Worm (Caenorhabditis elegans): Measurements from ENCODE around the gene T16A1.10.

ce11 chrII:2112948-2113347 is 21.1 kb upstream of the T16A1.10 start, which contains the start of gene R52.6:
- TF ChIP-seq klf-2 (GFP tag; conservative IDR thresholded peaks at IDR 0.05) (no peak), ztf-29 (GFP tag; IDR thresholded peaks at IDR 0.05) (no peak), med-1 (GFP tag; optimal IDR thresholded peaks at IDR 0.05; ENCODE audit: insufficient read depth) (no peak), ztf-23 (GFP tag; IDR thresholded peaks at IDR 0.05) (no peak), flt-1 (GFP tag; IDR thresholded peaks at IDR 0.05) (no peak), cog-1 (tag; optimal IDR thresholded peaks at IDR 0.05) (no peak), T22C8.4 (GFP tag; IDR thresholded peaks at IDR 0.05) (no peak), ref-1 (GFP tag; conservative IDR thresholded peaks at IDR 0.05) (no peak)

Measured in whole organism, midembryonic.